Fruit fly (Drosophila melanogaster) whole organism, embryonic: ENCODE results near the gene CG14731.

Source experiments
- Abd-B ChIP-seq: fragments of 200-800 bp; sonication (Bioruptor generic); optimal IDR thresholded peaks from 2 replicates; lab custom pipeline; 2018; ENCODE audit warnings: missing biosample characterization, mild to moderate bottlenecking, missing genetic modification characterization, moderate library complexity
- Aef1 ChIP-seq: fragments of 200-800 bp; sonication (Bioruptor generic); IDR thresholded peaks from 3 replicates; pipeline ENCODE4 v1.3.6; 2022; ENCODE audit warnings: missing biosample characterization, missing genetic modification characterization
- Asciz ChIP-seq: fragments of 200-800 bp; sonication (Bioruptor generic); optimal IDR thresholded peaks from 2 replicates; lab custom pipeline; 2017; ENCODE audit warnings: missing biosample characterization, mild to moderate bottlenecking, missing genetic modification characterization, missing genetic modification reagents
- CG10209 ChIP-seq: fragments of 200-800 bp; sonication (Bioruptor generic); optimal IDR thresholded peaks from 3 replicates; lab custom pipeline; 2017; ENCODE audit warnings: missing biosample characterization, mild to moderate bottlenecking, missing genetic modification characterization, missing genetic modification reagents
- CG11695 ChIP-seq: fragments of 200-800 bp; sonication (Bioruptor generic); IDR thresholded peaks from 3 replicates; pipeline ENCODE4 v1.3.6; 2022; ENCODE audit warnings: missing biosample characterization, missing genetic modification characterization
- CG12391 ChIP-seq: fragments of 200-800 bp; sonication (Bioruptor generic); optimal IDR thresholded peaks from 3 replicates; lab custom pipeline; 2018; ENCODE audit warnings: missing biosample characterization, mild to moderate bottlenecking, missing genetic modification characterization, moderate library complexity
- CG12942 ChIP-seq: fragments of 200-800 bp; sonication (Bioruptor generic); optimal IDR thresholded peaks from 3 replicates; lab custom pipeline; 2016; ENCODE audit warnings: missing biosample characterization, missing genetic modification characterization
- CG14667 ChIP-seq: fragments of 200-800 bp; sonication (Bioruptor generic); IDR thresholded peaks from 2 replicates; pipeline ENCODE4 v1.3.6; 2022; ENCODE audit warnings: missing biosample characterization, missing genetic modification characterization
- CG14965 ChIP-seq: fragments of 200-800 bp; sonication (Bioruptor generic); optimal IDR thresholded peaks from 2 replicates; lab custom pipeline; 2016; ENCODE audit warnings: missing biosample characterization, missing genetic modification characterization, borderline replicate concordance
- CG15073 ChIP-seq: fragments of 200-800 bp; sonication (Bioruptor generic); optimal IDR thresholded peaks from 2 replicates; lab custom pipeline; 2016; ENCODE audit warnings: missing biosample characterization, missing genetic modification characterization
- CG16813 ChIP-seq: fragments of 200-800 bp; sonication (Bioruptor generic); IDR thresholded peaks from 3 replicates; pipeline ENCODE4 v1.3.6; 2022; ENCODE audit warnings: missing biosample characterization, missing genetic modification characterization; ENCODE audit not compliant: partially characterized antibody
- CG16863 ChIP-seq: fragments of 200-800 bp; sonication (Bioruptor generic); optimal IDR thresholded peaks from 3 replicates; lab custom pipeline; 2016; ENCODE audit warnings: missing biosample characterization, missing genetic modification characterization
- CG1792 ChIP-seq: fragments of 200-800 bp; sonication (Bioruptor generic); optimal IDR thresholded peaks from 2 replicates; lab custom pipeline; 2016; ENCODE audit warnings: missing biosample characterization, missing genetic modification characterization
- CG3163 ChIP-seq: fragments of 200-800 bp; sonication (Bioruptor generic); optimal IDR thresholded peaks from 3 replicates; lab custom pipeline; 2016; ENCODE audit warnings: missing biosample characterization, missing genetic modification characterization
- CG3995 ChIP-seq: fragments of 200-800 bp; sonication (Bioruptor generic); optimal IDR thresholded peaks from 3 replicates; lab custom pipeline; 2016; ENCODE audit warnings: missing biosample characterization, missing genetic modification characterization
- CG6175 ChIP-seq: fragments of 200-800 bp; sonication (Bioruptor generic); IDR thresholded peaks from 3 replicates; pipeline ENCODE4 v1.3.6; 2022; ENCODE audit warnings: missing biosample characterization, missing genetic modification characterization
- CG6791 ChIP-seq: fragments of 200-800 bp; sonication (Bioruptor generic); IDR thresholded peaks from 3 replicates; pipeline ENCODE4 v1.3.6; 2022; ENCODE audit warnings: missing biosample characterization, missing genetic modification characterization; ENCODE audit not compliant: partially characterized antibody
- CG7839 ChIP-seq: fragments of 200-800 bp; sonication (Bioruptor generic); optimal IDR thresholded peaks from 3 replicates; lab custom pipeline; 2018; ENCODE audit warnings: missing biosample characterization, mild to moderate bottlenecking, missing genetic modification characterization, moderate library complexity
- CG9215 ChIP-seq: fragments of 200-800 bp; sonication (Bioruptor generic); IDR thresholded peaks from 2 replicates; pipeline ENCODE4 v1.3.6; 2022; ENCODE audit warnings: missing biosample characterization, missing genetic modification characterization
- CkIIα-i1 ChIP-seq: fragments of 200-800 bp; sonication (Bioruptor generic); IDR thresholded peaks from 2 replicates; pipeline ENCODE4 v1.3.6; 2022; ENCODE audit warnings: missing biosample characterization, missing genetic modification characterization
- Dbx ChIP-seq: fragments of 200-800 bp; sonication (Bioruptor generic); IDR thresholded peaks from 3 replicates; pipeline ENCODE4 v1.3.6; 2022; ENCODE audit warnings: missing biosample characterization, missing genetic modification characterization
- Dek ChIP-seq: fragments of 200-800 bp; sonication (Bioruptor generic); optimal IDR thresholded peaks from 3 replicates; lab custom pipeline; 2019; ENCODE audit warnings: missing biosample characterization, mild to moderate bottlenecking, missing genetic modification characterization, moderate library complexity
- Drgx ChIP-seq: fragments of 200-800 bp; sonication (Bioruptor generic); IDR thresholded peaks from 2 replicates; pipeline ENCODE4 v1.3.6; 2022; ENCODE audit warnings: missing biosample characterization, missing genetic modification characterization
- Elba2 ChIP-seq: fragments of 200-800 bp; sonication (Bioruptor generic); optimal IDR thresholded peaks from 3 replicates; lab custom pipeline; 2016; ENCODE audit warnings: missing biosample characterization, missing genetic modification characterization
- Jarid2 ChIP-seq: fragments of 200-800 bp; sonication (Bioruptor generic); optimal IDR thresholded peaks from 3 replicates; lab custom pipeline; 2017; ENCODE audit warnings: mild to moderate bottlenecking, missing biosample characterization, missing genetic modification reagents, missing genetic modification characterization
- Nf-YA ChIP-seq: fragments of 200-800 bp; sonication (Bioruptor generic); IDR thresholded peaks from 2 replicates; pipeline ENCODE4 v1.3.6; 2022; ENCODE audit warnings: missing biosample characterization, missing genetic modification characterization
- Optix ChIP-seq: fragments of 200-800 bp; sonication (Bioruptor generic); IDR thresholded peaks from 3 replicates; pipeline ENCODE4 v1.3.6; 2022; ENCODE audit warnings: missing biosample characterization, missing genetic modification characterization
- Six4 ChIP-seq: fragments of 200-800 bp; sonication (Bioruptor generic); optimal IDR thresholded peaks from 2 replicates; lab custom pipeline; 2016; ENCODE audit warnings: missing biosample characterization, missing genetic modification characterization
- Sox102F ChIP-seq: fragments of 200-800 bp; sonication (Bioruptor generic); optimal IDR thresholded peaks from 2 replicates; lab custom pipeline; 2018; ENCODE audit warnings: missing biosample characterization, mild to moderate bottlenecking, missing genetic modification characterization, moderate library complexity
- TFAM ChIP-seq: fragments of 200-800 bp; sonication (Bioruptor generic); optimal IDR thresholded peaks from 2 replicates; lab custom pipeline; 2017; ENCODE audit warnings: missing biosample characterization, missing genetic modification characterization, inconsistent platforms
- Taf1 ChIP-seq: fragments of 200-800 bp; sonication (Bioruptor generic); IDR thresholded peaks from 2 replicates; pipeline ENCODE4 v1.3.6; 2022; ENCODE audit warnings: missing biosample characterization, missing genetic modification characterization
- cato ChIP-seq: fragments of 200-800 bp; sonication (Bioruptor generic); optimal IDR thresholded peaks from 2 replicates; lab custom pipeline; 2016; ENCODE audit warnings: missing biosample characterization, missing genetic modification characterization, borderline replicate concordance
- chinmo ChIP-seq: fragments of 200-800 bp; sonication (Bioruptor generic); IDR thresholded peaks from 4 replicates; pipeline ENCODE4 v1.3.6; 2022; ENCODE audit warnings: missing biosample characterization, missing genetic modification characterization; ENCODE audit not compliant: partially characterized antibody
- chm ChIP-seq: fragments of 200-800 bp; sonication (Bioruptor generic); IDR thresholded peaks from 2 replicates; pipeline ENCODE4 v1.3.6; 2022; ENCODE audit warnings: missing biosample characterization, missing genetic modification characterization
- danr ChIP-seq: fragments of 200-800 bp; sonication (Bioruptor generic); IDR thresholded peaks from 2 replicates; pipeline ENCODE4 v1.3.6; 2022; ENCODE audit warnings: missing biosample characterization, missing genetic modification characterization
- dimm ChIP-seq: fragments of 200-800 bp; sonication (Bioruptor generic); IDR thresholded peaks from 2 replicates; pipeline ENCODE4 v1.3.6; 2022; ENCODE audit warnings: missing biosample characterization, missing genetic modification characterization
- emc ChIP-seq: fragments of 200-800 bp; sonication (Bioruptor generic); optimal IDR thresholded peaks from 2 replicates; lab custom pipeline; 2016; ENCODE audit warnings: missing biosample characterization, missing genetic modification characterization
- en ChIP-seq: fragments of 200-800 bp; sonication (Bioruptor generic); optimal IDR thresholded peaks from 2 replicates; lab custom pipeline; 2016; ENCODE audit warnings: missing biosample characterization, missing genetic modification characterization
- ewg ChIP-seq: fragments of 200-800 bp; sonication (Bioruptor generic); optimal IDR thresholded peaks from 3 replicates; lab custom pipeline; 2017; ENCODE audit warnings: mild to moderate bottlenecking, missing biosample characterization, missing genetic modification reagents, missing genetic modification characterization
- fd3F ChIP-seq: fragments of 200-800 bp; sonication (Bioruptor generic); optimal IDR thresholded peaks from 2 replicates; lab custom pipeline; 2018; ENCODE audit warnings: missing biosample characterization, mild to moderate bottlenecking, missing genetic modification characterization, moderate library complexity
- gro ChIP-seq: fragments of 200-800 bp; sonication (Bioruptor generic); optimal IDR thresholded peaks from 2 replicates; lab custom pipeline; 2016; ENCODE audit warnings: missing biosample characterization, missing genetic modification characterization
- knrl ChIP-seq: fragments of 200-800 bp; sonication (Bioruptor generic); IDR thresholded peaks from 3 replicates; pipeline ENCODE4 v1.3.6; 2022; ENCODE audit warnings: missing biosample characterization, missing genetic modification characterization; ENCODE audit not compliant: partially characterized antibody
- lbe ChIP-seq: fragments of 200-800 bp; sonication (Bioruptor generic); optimal IDR thresholded peaks from 2 replicates; lab custom pipeline; 2016; ENCODE audit warnings: missing biosample characterization, mild to moderate bottlenecking, missing genetic modification characterization
- nerfin-2 ChIP-seq: fragments of 200-800 bp; sonication (Bioruptor generic); IDR thresholded peaks from 2 replicates; pipeline ENCODE4 v1.3.6; 2022; ENCODE audit warnings: missing biosample characterization, missing genetic modification characterization; ENCODE audit not compliant: partially characterized antibody
- phol ChIP-seq: fragments of 200-800 bp; sonication (Bioruptor generic); optimal IDR thresholded peaks from 3 replicates; lab custom pipeline; 2018; ENCODE audit warnings: missing biosample characterization, mild to moderate bottlenecking, missing genetic modification characterization, moderate library complexity
- tap ChIP-seq: fragments of 200-800 bp; optimal IDR thresholded peaks from 3 replicates; lab custom pipeline; 2019; ENCODE audit warnings: missing biosample characterization, mild to moderate bottlenecking, missing genetic modification characterization, moderate library complexity
- trem ChIP-seq: fragments of 200-800 bp; optimal IDR thresholded peaks from 3 replicates; lab custom pipeline; 2019; ENCODE audit warnings: missing biosample characterization, mild to moderate bottlenecking, missing genetic modification characterization, moderate library complexity
- wor ChIP-seq: fragments of 200-800 bp; sonication (Bioruptor generic); IDR thresholded peaks from 2 replicates; pipeline ENCODE4 v1.3.6; 2022; ENCODE audit warnings: missing biosample characterization, missing genetic modification characterization
- zen2 ChIP-seq: fragments of 200-800 bp; sonication (Bioruptor generic); IDR thresholded peaks from 3 replicates; pipeline ENCODE4 v1.3.6; 2022; ENCODE audit warnings: missing biosample characterization, missing genetic modification characterization; ENCODE audit not compliant: partially characterized antibody
- zfh1 ChIP-seq: fragments of 200-800 bp; sonication (Bioruptor generic); IDR thresholded peaks from 3 replicates; pipeline ENCODE4 v1.3.6; 2022; ENCODE audit warnings: missing biosample characterization, missing genetic modification characterization

CG14731 gene

DNA sequence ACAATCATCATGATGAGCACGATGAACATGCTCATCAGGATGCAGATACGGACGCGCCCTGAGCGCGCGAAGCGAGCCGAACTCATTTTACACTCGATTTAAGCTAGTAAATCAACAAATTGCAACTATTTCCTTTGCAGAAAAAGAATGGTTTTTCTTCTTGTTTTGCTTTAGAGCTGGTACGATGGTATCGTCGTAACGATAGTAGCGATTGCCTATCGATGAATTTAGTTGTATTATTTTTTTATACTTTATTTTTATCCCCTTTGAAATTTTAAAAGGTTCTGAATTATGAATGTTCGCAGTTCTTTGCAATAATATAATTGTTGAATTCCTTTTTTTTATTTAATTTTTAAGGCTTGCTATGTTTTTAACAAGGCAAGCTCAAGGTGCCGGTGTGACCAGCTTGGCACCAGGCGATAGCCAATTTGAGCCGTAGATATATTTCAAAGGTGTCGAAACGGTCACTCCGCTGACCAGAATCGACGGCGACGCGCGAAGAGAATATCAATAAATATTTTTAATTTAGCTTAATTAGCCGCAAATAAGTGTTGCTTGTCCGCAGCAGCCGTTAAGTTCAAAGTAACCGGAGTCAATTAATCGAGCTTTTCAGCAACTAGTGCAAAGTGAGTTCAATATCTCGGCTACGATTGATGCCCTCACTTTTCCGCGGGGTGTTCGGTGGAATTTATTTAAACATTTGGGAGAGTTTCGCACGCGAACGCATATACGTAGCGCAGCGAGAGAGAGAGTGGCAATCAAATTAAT, 36.4 kb downstream of the CG14731 start, which contains the start of the genes CG12213 and GC1 (continued):
- TF ChIP-seq phol (tag; lab: Kevin White, UChicago) (peak; percentile 70), Dek (tag; lab: Kevin White, UChicago) (peak; percentile 56), dimm (GFP tag; lab: Robert Waterston, UW) (no peak), CG3163 (GFP tag; lab: Kevin White, UChicago) (no peak), CG16813 (peak; percentile 99), Nf-YA (GFP tag; lab: Robert Waterston, UW) (no peak), danr (GFP tag; lab: Robert Waterston, UW) (no peak), CG7839 (tag; lab: Kevin White, UChicago) (peak; percentile 17), Abd-B (GFP tag; lab: Kevin White, UChicago) (no peak), knrl (GFP tag; lab: Robert Waterston, UW) (peak; percentile 99), chm (GFP tag; lab: Robert Waterston, UW) (no peak), TFAM (GFP tag; lab: Kevin White, UChicago) (no peak), nerfin-2 (peak; percentile 95), lbe (GFP tag; lab: Kevin White, UChicago) (peak; percentile 32), CG10209 (GFP tag; lab: Kevin White, UChicago) (no peak), CG12942 (GFP tag; lab: Kevin White, UChicago) (no peak), Six4 (GFP tag; lab: Kevin White, UChicago) (no peak), emc (GFP tag; lab: Kevin White, UChicago) (no peak), trem (tag; lab: Kevin White, UChicago) (peak; percentile 93), Dbx (GFP tag; lab: Robert Waterston, UW) (0 out of 3 replicates have a peak, but pooled peaks have one; percentile 21), cato (GFP tag; lab: Kevin White, UChicago) (no peak), zfh1 (no peak), CG9215 (GFP tag; lab: Robert Waterston, UW) (no peak), Sox102F (GFP tag; lab: Kevin White, UChicago) (no peak), en (GFP tag; lab: Kevin White, UChicago) (no peak), CG12391 (tag; lab: Kevin White, UChicago) (peak; percentile 70), chinmo (peak; percentile 97), Optix (no peak), CG1792 (GFP tag; lab: Kevin White, UChicago) (no peak), wor (GFP tag; lab: Robert Waterston, UW) (no peak), CG6175 (GFP tag; lab: Robert Waterston, UW) (no peak), Elba2 (peak; percentile 6), CG6791 (GFP tag; lab: Robert Waterston, UW) (peak; percentile 94), Jarid2 (peak; percentile 26), tap (tag; lab: Kevin White, UChicago) (no peak), CG14667 (GFP tag; lab: Robert Waterston, UW) (no peak), Taf1 (GFP tag; lab: Robert Waterston, UW) (no peak), CG16863 (GFP tag; lab: Kevin White, UChicago) (no peak), fd3F (GFP tag; lab: Kevin White, UChicago) (no peak), ewg (GFP tag; lab: Kevin White, UChicago) (peak; percentile 8), Asciz (GFP tag; lab: Kevin White, UChicago) (no peak), CG14965 (no peak), CG11695 (GFP tag; lab: Robert Waterston, UW) (no peak), CG15073 (no peak), CG3995 (GFP tag; lab: Kevin White, UChicago) (peak; percentile 90), zen2 (GFP tag; lab: Robert Waterston, UW) (peak; percentile 95), CkIIα-i1 (GFP tag; lab: Robert Waterston, UW) (no peak), gro (no peak), Drgx (GFP tag; lab: Robert Waterston, UW) (no peak), Aef1 (GFP tag; lab: Robert Waterston, UW) (no peak)
